Fruit fly (Drosophila melanogaster): ENCODE measurements around the gene Anp.

The Anp gene

dm6 chr3R:30210560-30210959 lies 812 bp downstream of the Anp start, which contains the start of gene CecA1:
Gene CecA1, plus strand, starts transcription at chr3R:30210874.
- no peak for TF ChIP-seq CG8478 (optimal IDR thresholded peaks at IDR 0.05)
- TF ChIP-seq CTCF (optimal IDR thresholded peaks at IDR 0.05): no peak

- TF ChIP-seq CG8478 (optimal IDR thresholded peaks at IDR 0.05): no peak
- TF ChIP-seq CTCF (optimal IDR thresholded peaks at IDR 0.05): no peak
These were observed 2.1 kb downstream of the Anp start, which contains the start of gene CecA2 for dm6 chr3R:30211856-30212255. Gene CecA2, plus strand, starts transcription at chr3R:30212156.

- TF ChIP-seq CG8478 (optimal IDR thresholded peaks at IDR 0.05) (no peak), CTCF (optimal IDR thresholded peaks at IDR 0.05) (no peak)
These were observed 3.9 kb downstream of the Anp start, which contains the start of gene CecB for dm6 chr3R:30213697-30214096. Gene CecB, minus strand, starts transcription at chr3R:30213797.

- TF ChIP-seq CTCF (optimal IDR thresholded peaks at IDR 0.05) (no peak), CG8478 (optimal IDR thresholded peaks at IDR 0.05) (no peak)
These were observed 5.3 kb downstream of the Anp start for dm6 chr3R:30215020-30215419.

- TF ChIP-seq CG8478 (optimal IDR thresholded peaks at IDR 0.05) (no peak), CTCF (optimal IDR thresholded peaks at IDR 0.05) (no peak)
These were observed 6.5 kb downstream of the Anp start, which contains the start of gene CecC for dm6 chr3R:30216210-30216609. Gene CecC, plus strand, starts transcription at chr3R:30216484.

- no peak for TF ChIP-seq CTCF (optimal IDR thresholded peaks at IDR 0.05)
- no peak for TF ChIP-seq CG8478 (optimal IDR thresholded peaks at IDR 0.05)
These were observed 12.5 kb downstream of the Anp start for dm6 chr3R:30222236-30222635.

- TF ChIP-seq CTCF (optimal IDR thresholded peaks at IDR 0.05): no peak
- TF ChIP-seq CG8478 (optimal IDR thresholded peaks at IDR 0.05): no peak
These were observed 14.8 kb downstream of the Anp start for dm6 chr3R:30224577-30224976.

- TF ChIP-seq CTCF (optimal IDR thresholded peaks at IDR 0.05): no peak
- TF ChIP-seq CG8478 (optimal IDR thresholded peaks at IDR 0.05): no peak
These were observed 25.5 kb downstream of the Anp start for dm6 chr3R:30235253-30235652.

dm6 chr3R:30236994-30237393 lies 27.2 kb downstream of the Anp start:
- TF ChIP-seq CG8478 (optimal IDR thresholded peaks at IDR 0.05) (no peak), CTCF (optimal IDR thresholded peaks at IDR 0.05) (no peak)

dm6 chr3R:30237634-30238033 lies 27.9 kb downstream of the Anp start, which contains the start of gene CG43448:
Gene CG43448, minus strand, starts transcription at chr3R:30237734.
- TF ChIP-seq CTCF (optimal IDR thresholded peaks at IDR 0.05) (no peak), CG8478 (optimal IDR thresholded peaks at IDR 0.05) (no peak)

- TF ChIP-seq CG8478 (optimal IDR thresholded peaks at IDR 0.05) (no peak), CTCF (optimal IDR thresholded peaks at IDR 0.05) (no peak)
These were observed 30.5 kb downstream of the Anp start for dm6 chr3R:30240245-30240644.

- TF ChIP-seq CTCF (optimal IDR thresholded peaks at IDR 0.05) (no peak), CG8478 (optimal IDR thresholded peaks at IDR 0.05) (no peak)
These were observed 33.6 kb downstream of the Anp start, which contains the start of gene CG9737 for dm6 chr3R:30243262-30243815. Gene CG9737, minus strand, starts transcription at chr3R:30243312.

dm6 chr3R:30245739-30246589 lies 36.2 kb downstream of the Anp start:
- TF ChIP-seq CG8478 (optimal IDR thresholded peaks at IDR 0.05) (no peak), CTCF (optimal IDR thresholded peaks at IDR 0.05) (no peak)

dm6 chr3R:30246603-30247002 lies 36.9 kb downstream of the Anp start, which contains the start of gene CG9733:
Gene CG9733, minus strand, starts transcription at chr3R:30246703.
- TF ChIP-seq CG8478 (optimal IDR thresholded peaks at IDR 0.05) (no peak), CTCF (optimal IDR thresholded peaks at IDR 0.05) (no peak)

- TF ChIP-seq CG8478 (optimal IDR thresholded peaks at IDR 0.05): no peak
- TF ChIP-seq CTCF (optimal IDR thresholded peaks at IDR 0.05): no peak
These were observed 38.1 kb downstream of the Anp start for dm6 chr3R:30247802-30248363.
